Worm (Caenorhabditis elegans) whole organism, L4/young adult: ENCODE measurements around the gene C38D4.10.
"Not testable (repeated sequence)": the region's sequence is repeated elsewhere in the genome, so short reads cannot be mapped to it uniquely, and the experiment has no call there.

Experiments used
- W03F9.2 ChIP-seq: fragments of 150-350 bp; optimal IDR thresholded peaks from 2 replicates; lab custom pipeline; 2014; ENCODE audit warnings: missing biosample characterization, missing genetic modification characterization
- dao-5 ChIP-seq: sonication (generic microtip); optimal IDR thresholded peaks from 2 replicates; lab custom pipeline; 2016; ENCODE audit warnings: missing genotype, missing genetic modification characterization, moderate library complexity, missing compliant biosample characterization
- him-1 ChIP-seq: sonication (generic microtip); optimal IDR thresholded peaks from 2 replicates; lab custom pipeline; 2016; ENCODE audit warnings: missing genotype, missing genetic modification reagents, missing genetic modification characterization, missing compliant biosample characterization

C38D4.10 gene

DNA sequence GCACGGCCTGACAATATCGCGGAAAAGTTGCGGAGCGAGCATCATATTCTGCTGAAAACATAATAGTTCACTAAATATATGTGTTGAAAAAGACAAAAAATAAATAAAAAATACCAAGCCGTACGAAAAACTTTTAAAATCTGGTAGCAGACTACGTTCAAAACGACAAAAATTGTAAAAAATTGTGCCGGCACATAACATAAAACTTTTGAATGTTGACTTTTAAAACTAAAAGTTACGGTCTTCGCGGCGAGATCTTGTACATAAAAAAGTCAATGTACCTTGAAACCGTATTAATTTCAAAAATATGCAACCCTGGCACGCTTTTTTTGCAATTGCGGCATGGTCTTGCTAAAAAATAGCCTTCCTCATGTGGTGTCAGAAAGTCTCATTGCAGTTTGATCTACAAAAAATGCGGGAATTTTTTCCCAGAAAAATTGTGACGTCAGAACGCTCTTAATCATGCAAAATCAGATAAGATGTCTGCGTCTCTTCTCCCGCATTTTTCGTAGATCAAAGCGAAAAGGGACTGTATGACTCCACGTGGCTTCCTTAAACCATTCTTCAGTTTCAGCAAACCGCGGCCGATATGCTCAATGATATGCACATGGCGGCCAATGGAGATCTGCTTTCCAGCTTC lies at the start of gene C38D4.10, which contains the start of gene gex-5:
C38D4.10 (plus strand) TSS at position 590 of the 640 bp plus-strand sequence.
gex-5 (minus strand) TSS at position 51 of the 640 bp plus-strand sequence.
- not testable (repeated sequence) for TF ChIP-seq him-1 (tag; lab: Kevin White, UChicago); W03F9.2; dao-5

- TF ChIP-seq him-1 (tag; lab: Kevin White, UChicago) = no peak
- no peak for TF ChIP-seq dao-5
- TF ChIP-seq W03F9.2 = no peak
Observed at ce11 chrIII:4734056-4734455, 48.3 kb upstream of the C38D4.10 start, which contains the start of gene F17C8.9. F17C8.9 (plus strand) TSS chrIII:4734356.

DNA sequence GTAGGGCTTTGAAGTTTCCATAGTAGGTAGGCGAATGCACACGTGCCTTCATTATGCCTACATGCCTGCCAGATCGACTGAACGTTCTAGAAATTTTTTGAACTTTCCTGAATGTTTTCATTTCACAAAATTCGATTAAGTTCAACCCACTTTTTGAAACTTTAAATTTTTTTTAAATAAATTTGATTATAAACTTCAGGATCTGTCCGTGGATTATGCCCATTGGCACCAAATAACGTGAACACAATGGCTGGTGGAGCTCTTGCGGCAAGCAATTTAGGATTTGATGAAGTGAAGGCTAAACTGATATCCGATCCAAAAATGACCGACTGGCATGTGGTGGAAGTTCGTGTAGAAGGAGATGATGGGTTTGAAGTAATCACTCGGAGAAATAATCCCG lies 46.9 kb upstream of the C38D4.10 start, which contains the start of gene F17C8.7:
F17C8.7 (plus strand) TSS at position 301 of the 400 bp plus-strand sequence.
- TF ChIP-seq him-1 (tag; lab: Kevin White, UChicago) (no peak), dao-5 (no peak), W03F9.2 (no peak)

- TF ChIP-seq him-1 (tag; lab: Kevin White, UChicago) (no peak), dao-5 (no peak), W03F9.2 (no peak)
Observed at ce11 chrIII:4739975-4740374, 42.4 kb upstream of the C38D4.10 start, which contains the start of gene ras-2. ras-2 (minus strand) TSS chrIII:4740075.

DNA sequence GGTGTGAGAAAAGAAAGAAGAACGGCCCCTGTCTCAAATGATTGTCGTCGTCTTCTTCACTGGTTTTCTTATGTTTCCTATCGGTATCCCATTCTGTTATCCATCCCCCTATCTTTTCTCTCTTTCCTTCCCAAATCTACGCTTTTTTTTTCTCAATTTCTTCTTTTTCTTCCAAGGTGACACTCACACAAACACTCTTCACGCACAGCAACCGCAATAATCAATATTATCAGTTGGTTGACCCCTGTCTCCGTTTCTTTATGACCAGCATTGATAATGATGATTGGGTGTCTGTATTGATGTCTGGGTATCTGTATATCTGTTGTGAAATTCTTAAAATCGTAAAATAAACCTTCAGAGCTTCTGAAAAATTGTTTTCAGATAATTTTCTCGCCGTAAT lies 41.5 kb upstream of the C38D4.10 start:
- TF ChIP-seq W03F9.2 = peak; percentile 8
- TF ChIP-seq him-1 (tag; lab: Kevin White, UChicago) = no peak

ce11 chrIII:4742620-4743019 lies 39.7 kb upstream of the C38D4.10 start, which contains the start of gene twk-6:
twk-6 (plus strand) TSS chrIII:4742920.
- TF ChIP-seq W03F9.2; him-1 (tag; lab: Kevin White, UChicago); dao-5: not testable (repeated sequence)

ce11 chrIII:4745934-4746333 lies 36.4 kb upstream of the C38D4.10 start, which contains the start of gene F17C8.6:
F17C8.6 (minus strand) TSS chrIII:4746034.
- TF ChIP-seq dao-5 = no peak
- no peak for TF ChIP-seq him-1 (tag; lab: Kevin White, UChicago)
- no peak for TF ChIP-seq W03F9.2

DNA sequence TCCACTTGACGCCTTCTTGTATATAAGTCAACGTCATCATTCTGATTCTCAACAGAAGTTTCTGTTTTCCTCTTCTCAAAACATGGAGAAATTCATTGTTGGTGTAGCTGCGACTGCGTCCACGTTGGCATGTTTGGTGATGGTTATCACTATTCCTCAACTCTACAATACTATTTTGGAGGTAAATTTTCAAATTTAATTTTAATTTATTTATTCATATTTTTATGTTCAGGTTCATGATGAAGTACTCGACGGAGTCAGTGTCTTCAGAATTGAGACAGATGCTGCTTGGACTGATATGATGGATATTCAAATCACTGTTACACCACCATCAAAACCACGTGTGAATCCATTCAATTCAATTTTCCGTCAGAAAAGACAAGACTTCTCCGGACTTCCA lies 34.2 kb upstream of the C38D4.10 start, which contains the start of gene col-89:
col-89 (plus strand) TSS at position 19 of the 400 bp plus-strand sequence.
- TF ChIP-seq him-1 (tag; lab: Kevin White, UChicago) (no peak), W03F9.2 (no peak)

DNA sequence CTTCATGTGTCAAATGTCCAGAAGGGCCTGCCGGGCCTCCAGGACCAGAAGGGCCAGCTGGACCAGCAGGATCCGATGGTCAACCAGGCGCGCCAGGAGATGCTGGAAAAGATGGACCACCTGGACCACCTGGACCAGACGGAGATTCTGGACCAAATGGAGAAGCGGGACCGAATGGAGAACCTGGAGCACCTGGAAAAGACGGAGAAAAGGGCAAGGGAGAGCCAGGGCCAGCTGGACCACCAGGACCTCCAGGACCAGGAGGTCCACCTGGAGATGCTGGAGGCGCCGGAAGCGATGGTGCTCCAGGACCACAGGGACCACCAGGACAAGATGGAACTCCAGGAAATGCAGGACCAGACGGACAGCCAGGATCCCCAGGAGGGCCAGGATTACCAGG lies 33.7 kb upstream of the C38D4.10 start:
- TF ChIP-seq dao-5 (no peak), him-1 (tag; lab: Kevin White, UChicago) (no peak), W03F9.2 (no peak)

DNA sequence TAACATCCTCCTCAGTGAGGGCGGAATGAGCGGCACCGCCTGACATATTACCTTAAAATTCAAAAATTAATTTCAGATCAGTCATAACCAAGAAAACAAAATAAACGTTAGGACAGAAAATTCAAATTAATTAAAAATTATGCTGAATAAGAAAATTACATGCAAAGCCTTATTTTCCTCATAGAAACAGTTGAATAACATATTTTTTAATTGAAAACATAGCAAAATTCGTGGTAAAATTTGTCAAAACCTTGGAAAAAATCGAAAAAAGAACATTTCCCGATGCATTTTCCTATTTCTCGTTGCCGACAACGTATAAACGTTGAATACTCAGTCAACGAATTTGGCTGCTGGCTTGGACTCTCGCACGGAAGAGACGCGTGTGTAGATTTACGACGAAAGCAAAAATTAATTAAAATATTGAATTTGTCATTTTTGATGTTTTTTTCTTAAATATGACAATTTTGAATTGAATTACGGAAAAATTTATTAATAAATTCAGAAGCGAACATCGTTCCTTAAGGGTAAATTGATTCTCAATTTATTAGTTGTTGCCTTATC lies 28.2 kb upstream of the C38D4.10 start, which contains the start of the genes rps-0 and rbg-3:
rps-0 (minus strand) TSS at position 51 of the 561 bp plus-strand sequence.
rbg-3 (plus strand) TSS at position 424 of the 561 bp plus-strand sequence.
- TF ChIP-seq him-1 (tag; lab: Kevin White, UChicago) = no peak
- no peak for TF ChIP-seq dao-5
- TF ChIP-seq W03F9.2 = peak; percentile 91

DNA sequence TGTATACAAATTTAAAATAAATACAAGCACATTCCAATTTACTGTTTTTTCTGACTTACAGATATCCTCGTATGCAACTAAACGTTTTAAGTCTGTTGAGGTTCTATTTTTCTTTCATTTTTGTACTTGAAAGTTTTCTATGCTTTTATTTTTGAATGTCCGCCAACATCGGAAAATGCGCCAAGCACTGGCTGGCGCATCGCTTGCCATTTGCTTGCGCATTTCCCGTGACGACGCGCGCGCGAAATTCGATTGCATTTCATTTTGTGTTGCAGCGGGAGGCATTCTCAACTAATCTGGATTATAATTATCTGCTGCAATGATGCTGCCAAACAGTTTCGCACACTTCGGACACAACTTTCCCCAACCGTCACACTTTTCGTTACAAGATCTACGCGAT lies 25.3 kb upstream of the C38D4.10 start, which contains the start of gene fbxl-2:
fbxl-2 (plus strand) TSS at position 278 of the 400 bp plus-strand sequence.
- TF ChIP-seq him-1 (tag; lab: Kevin White, UChicago) (peak; percentile 77), dao-5 (no peak), W03F9.2 (peak; percentile 91)

ce11 chrIII:4762846-4763245 lies 19.5 kb upstream of the C38D4.10 start:
- TF ChIP-seq W03F9.2 (no peak), dao-5 (no peak), him-1 (tag; lab: Kevin White, UChicago) (no peak)

- TF ChIP-seq him-1 (tag; lab: Kevin White, UChicago) (no peak), dao-5 (no peak), W03F9.2 (no peak)
Observed at ce11 chrIII:4763509-4763908, 18.8 kb upstream of the C38D4.10 start, which contains the start of gene B0393.4. B0393.4 (minus strand) TSS chrIII:4763609.

DNA sequence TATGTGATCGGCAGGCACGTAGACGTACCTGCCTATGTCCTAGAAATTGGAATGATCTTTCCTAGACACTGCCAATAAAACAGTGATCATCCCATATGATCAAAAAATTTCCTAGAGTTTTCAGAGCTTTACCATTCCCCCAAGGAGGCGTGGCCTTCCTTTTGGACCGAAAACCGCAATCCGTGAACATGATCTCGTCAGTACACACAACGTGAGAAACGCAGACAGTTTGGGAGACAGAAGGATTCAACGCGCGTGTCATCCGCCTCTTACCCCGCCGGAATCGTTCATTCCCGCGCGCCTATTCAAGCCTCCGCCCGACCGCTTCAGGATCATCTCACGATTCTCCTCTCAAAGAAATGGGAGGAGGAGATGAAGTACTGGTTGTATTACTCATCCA lies 16.9 kb upstream of the C38D4.10 start, which contains the start of gene B0393.5:
B0393.5 (plus strand) TSS at position 301 of the 400 bp plus-strand sequence.
- TF ChIP-seq him-1 (tag; lab: Kevin White, UChicago) (no peak), dao-5 (no peak), W03F9.2 (no peak)
